Fruit fly (Drosophila melanogaster) whole organism, embryonic: ENCODE measurements around the gene Lon.

Source experiments
- Atf3 ChIP-seq: fragments of 200-800 bp; sonication (Bioruptor generic); optimal IDR thresholded peaks from 3 replicates; lab custom pipeline; 2016; ENCODE audit warnings: missing biosample characterization, missing genetic modification characterization
- Bgb ChIP-seq: fragments of 200-800 bp; sonication (Bioruptor generic); IDR thresholded peaks from 2 replicates; pipeline ENCODE4 v1.3.6; 2022; ENCODE audit warnings: missing biosample characterization, missing genetic modification characterization; ENCODE audit not compliant: partially characterized antibody
- CG10147 ChIP-seq: fragments of 200-800 bp; sonication (Bioruptor generic); optimal IDR thresholded peaks from 2 replicates; lab custom pipeline; 2019; ENCODE audit warnings: missing biosample characterization, mild to moderate bottlenecking, missing genetic modification characterization, moderate library complexity
- CG10321 ChIP-seq: fragments of 200-800 bp; sonication (Bioruptor generic); IDR thresholded peaks from 2 replicates; pipeline ENCODE4 v1.3.6; 2022; ENCODE audit warnings: missing biosample characterization, missing genetic modification characterization
- CG10543 ChIP-seq: fragments of 200-800 bp; sonication (Bioruptor generic); optimal IDR thresholded peaks from 3 replicates; lab custom pipeline; 2017; ENCODE audit warnings: missing biosample characterization, mild to moderate bottlenecking, missing genetic modification characterization, moderate library complexity
- CG11504 ChIP-seq: fragments of 200-800 bp; sonication (Bioruptor generic); optimal IDR thresholded peaks from 3 replicates; lab custom pipeline; 2019; ENCODE audit warnings: missing biosample characterization, mild to moderate bottlenecking, missing genetic modification characterization, moderate library complexity
- CG12942 ChIP-seq: fragments of 200-800 bp; sonication (Bioruptor generic); optimal IDR thresholded peaks from 3 replicates; lab custom pipeline; 2016; ENCODE audit warnings: missing biosample characterization, missing genetic modification characterization
- CG17186 ChIP-seq: fragments of 200-800 bp; sonication (Bioruptor generic); optimal IDR thresholded peaks from 3 replicates; lab custom pipeline; 2017; ENCODE audit warnings: missing biosample characterization, missing genetic modification reagents, missing genetic modification characterization
- CG17612 ChIP-seq: fragments of 200-800 bp; sonication (Bioruptor generic); IDR thresholded peaks from 2 replicates; pipeline ENCODE4 v1.3.6; 2022; ENCODE audit warnings: missing biosample characterization, missing genetic modification characterization
- CG17912 ChIP-seq: fragments of 200-800 bp; sonication (Bioruptor generic); optimal IDR thresholded peaks from 2 replicates; lab custom pipeline; 2018; ENCODE audit warnings: missing biosample characterization, mild to moderate bottlenecking, missing genetic modification characterization
- CG1832 ChIP-seq: fragments of 200-800 bp; sonication (Bioruptor generic); optimal IDR thresholded peaks from 2 replicates; lab custom pipeline; 2017; ENCODE audit warnings: missing biosample characterization, mild to moderate bottlenecking, missing genetic modification characterization, inconsistent platforms
- CG2129 ChIP-seq: fragments of 200-800 bp; sonication (Bioruptor generic); IDR thresholded peaks from 2 replicates; pipeline ENCODE4 v1.3.6; 2022; ENCODE audit warnings: missing biosample characterization, missing genetic modification characterization; ENCODE audit not compliant: partially characterized antibody
- CG2199 ChIP-seq: fragments of 200-800 bp; sonication (Bioruptor generic); IDR thresholded peaks from 3 replicates; pipeline ENCODE4 v1.3.6; 2022; ENCODE audit warnings: missing biosample characterization, missing genetic modification characterization
- CG32767 ChIP-seq: fragments of 200-800 bp; sonication (Bioruptor generic); IDR thresholded peaks from 2 replicates; pipeline ENCODE4 v1.3.6; 2022; ENCODE audit warnings: missing biosample characterization, missing genetic modification characterization
- CG33557 ChIP-seq: fragments of 200-800 bp; sonication (Bioruptor generic); optimal IDR thresholded peaks from 2 replicates; lab custom pipeline; 2019; ENCODE audit warnings: missing biosample characterization, mild to moderate bottlenecking, missing genetic modification characterization, moderate library complexity
- CG3407 ChIP-seq: fragments of 200-800 bp; sonication (Bioruptor generic); optimal IDR thresholded peaks from 2 replicates; lab custom pipeline; 2018; ENCODE audit warnings: missing biosample characterization, mild to moderate bottlenecking, missing genetic modification characterization
- CG3847 ChIP-seq: fragments of 200-800 bp; sonication (Bioruptor generic); IDR thresholded peaks from 2 replicates; pipeline ENCODE4 v1.3.6; 2022; ENCODE audit warnings: missing biosample characterization, missing genetic modification characterization
- CG6765 ChIP-seq: fragments of 200-800 bp; sonication (Bioruptor generic); optimal IDR thresholded peaks from 3 replicates; lab custom pipeline; 2017; ENCODE audit warnings: missing biosample characterization, mild to moderate bottlenecking, missing genetic modification characterization
- CG8388 ChIP-seq: fragments of 200-800 bp; sonication (Bioruptor generic); optimal IDR thresholded peaks from 2 replicates; lab custom pipeline; 2019; ENCODE audit warnings: missing biosample characterization, mild to moderate bottlenecking, missing genetic modification characterization, moderate library complexity
- CG8478 ChIP-seq: fragments of >200 bp; optimal IDR thresholded peaks from 2 replicates; lab custom pipeline; 2018
- CG9876 ChIP-seq: fragments of 200-800 bp; sonication (Bioruptor generic); optimal IDR thresholded peaks from 2 replicates; lab custom pipeline; 2016; ENCODE audit warnings: missing biosample characterization, missing genetic modification characterization
- Dad ChIP-seq: fragments of 200-800 bp; sonication (Bioruptor generic); optimal IDR thresholded peaks from 3 replicates; lab custom pipeline; 2016; ENCODE audit warnings: missing biosample characterization, missing genetic modification characterization
- Dll ChIP-seq: fragments of 200-800 bp; sonication (Bioruptor generic); IDR thresholded peaks from 4 replicates; pipeline ENCODE4 v1.3.6; 2022; ENCODE audit warnings: missing biosample characterization, missing genetic modification characterization; ENCODE audit not compliant: partially characterized antibody
- HHEX ChIP-seq: fragments of 200-800 bp; sonication (Bioruptor generic); optimal IDR thresholded peaks from 3 replicates; lab custom pipeline; 2017; ENCODE audit warnings: missing biosample characterization, mild to moderate bottlenecking, missing genetic modification characterization, missing genetic modification reagents
- Myb ChIP-seq: fragments of 200-800 bp; sonication (Bioruptor generic); optimal IDR thresholded peaks from 2 replicates; lab custom pipeline; 2016; ENCODE audit warnings: missing biosample characterization, missing genetic modification characterization
- NC2β ChIP-seq: fragments of 200-800 bp; sonication (Bioruptor generic); optimal IDR thresholded peaks from 2 replicates; lab custom pipeline; 2016; ENCODE audit warnings: missing biosample characterization, missing genetic modification characterization
- Pdp1 ChIP-seq, 2 experiments: fragments of 200-800 bp; sonication (Bioruptor generic); optimal IDR thresholded peaks; 3 replicates each; lab custom pipeline; 2016; ENCODE audit warnings: missing biosample characterization in 2 of 2, missing genetic modification characterization in 2 of 2, mild to moderate bottlenecking in 1 of 2, moderate library complexity in 1 of 2
- Sox100B ChIP-seq: fragments of 200-800 bp; sonication (Bioruptor generic); optimal IDR thresholded peaks from 3 replicates; lab custom pipeline; 2018; ENCODE audit warnings: missing biosample characterization, mild to moderate bottlenecking, missing genetic modification characterization
- Spps ChIP-seq: fragments of 200-800 bp; sonication (Bioruptor generic); optimal IDR thresholded peaks from 2 replicates; lab custom pipeline; 2018; ENCODE audit warnings: missing biosample characterization, mild to moderate bottlenecking, missing genetic modification characterization
- TFAM ChIP-seq: fragments of 200-800 bp; sonication (Bioruptor generic); optimal IDR thresholded peaks from 2 replicates; lab custom pipeline; 2017; ENCODE audit warnings: missing biosample characterization, missing genetic modification characterization, inconsistent platforms
- ash1 ChIP-seq: fragments of 200-800 bp; sonication (Bioruptor generic); optimal IDR thresholded peaks from 2 replicates; lab custom pipeline; 2018; ENCODE audit warnings: missing biosample characterization, mild to moderate bottlenecking, missing genetic modification characterization
- cad ChIP-seq: fragments of >200 bp; optimal IDR thresholded peaks from 2 replicates; lab custom pipeline; 2017; ENCODE audit warnings: missing biosample characterization, missing genetic modification characterization
- crc ChIP-seq: fragments of 200-800 bp; sonication (Bioruptor generic); optimal IDR thresholded peaks from 2 replicates; lab custom pipeline; 2016; ENCODE audit warnings: missing biosample characterization, missing genetic modification characterization
- eve ChIP-seq, 2 experiments: fragments of >200 bp; optimal IDR thresholded peaks; 2 replicates each; lab custom pipeline; 2017; ENCODE audit warnings: missing biosample characterization in 2 of 2, missing genetic modification characterization in 2 of 2
- eyg ChIP-seq: fragments of 200-800 bp; sonication (Bioruptor generic); optimal IDR thresholded peaks from 3 replicates; lab custom pipeline; 2016; ENCODE audit warnings: missing biosample characterization, missing genetic modification characterization
- fd64A ChIP-seq: fragments of 200-800 bp; sonication (Bioruptor generic); optimal IDR thresholded peaks from 3 replicates; lab custom pipeline; 2018; ENCODE audit warnings: missing biosample characterization, mild to moderate bottlenecking, missing genetic modification characterization
- gsb ChIP-seq: fragments of 200-800 bp; sonication (Bioruptor generic); IDR thresholded peaks from 2 replicates; pipeline ENCODE4 v1.3.6; 2022; ENCODE audit warnings: missing biosample characterization, missing genetic modification characterization
- hb ChIP-seq: fragments of 200-800 bp; sonication (Bioruptor generic); IDR thresholded peaks from 3 replicates; pipeline ENCODE4 v1.3.6; 2022; ENCODE audit warnings: missing biosample characterization, missing genetic modification characterization; ENCODE audit not compliant: partially characterized antibody
- jing ChIP-seq: fragments of 200-800 bp; sonication (Bioruptor generic); optimal IDR thresholded peaks from 2 replicates; lab custom pipeline; 2018; ENCODE audit warnings: missing biosample characterization, mild to moderate bottlenecking, missing genetic modification characterization
- knrl ChIP-seq: fragments of 200-800 bp; sonication (Bioruptor generic); IDR thresholded peaks from 3 replicates; pipeline ENCODE4 v1.3.6; 2022; ENCODE audit warnings: missing biosample characterization, missing genetic modification characterization; ENCODE audit not compliant: partially characterized antibody
- lbe ChIP-seq: fragments of 200-800 bp; sonication (Bioruptor generic); optimal IDR thresholded peaks from 2 replicates; lab custom pipeline; 2016; ENCODE audit warnings: missing biosample characterization, mild to moderate bottlenecking, missing genetic modification characterization
- otp ChIP-seq: fragments of 200-800 bp; sonication (Bioruptor generic); IDR thresholded peaks from 3 replicates; pipeline ENCODE4, ENCODE4 v1.3.6; 2022; ENCODE audit warnings: missing biosample characterization, missing genetic modification characterization
- pan ChIP-seq, 4 experiments: fragments of >200 bp in 3 of 4; fragments of 200-800 bp in 1 of 4; sonication (Bioruptor generic) in 1 of 4; optimal IDR thresholded peaks in 3 of 4; IDR thresholded peaks in 1 of 4; 2 replicates each; pipeline versions ENCODE4 v1.3.6 to Lab custom; 2017 to 2022; ENCODE audit warnings: missing biosample characterization in 2 of 4, missing genetic modification characterization in 2 of 4, mixed read lengths in 1 of 4
- pho ChIP-seq: fragments of 200-800 bp; sonication (Bioruptor generic); optimal IDR thresholded peaks from 2 replicates; lab custom pipeline; 2016; ENCODE audit warnings: missing biosample characterization, missing genetic modification characterization
- prd ChIP-seq, 3 experiments: fragments of >200 bp in 2 of 3; fragments of 200-800 bp in 1 of 3; sonication (Bioruptor generic) in 1 of 3; optimal IDR thresholded peaks in 2 of 3; IDR thresholded peaks in 1 of 3; 2 replicates in 2 of 3; 3 replicates in 1 of 3; pipeline versions ENCODE4 v1.3.6 to Lab custom; 2017 to 2022; ENCODE audit warnings: missing biosample characterization in 1 of 3, missing genetic modification characterization in 1 of 3
- sd ChIP-seq: fragments of 200-800 bp; sonication (Bioruptor generic); optimal IDR thresholded peaks from 3 replicates; lab custom pipeline; 2018; ENCODE audit warnings: missing biosample characterization, mild to moderate bottlenecking, missing genetic modification characterization, moderate library complexity
- sens ChIP-seq: fragments of 200-800 bp; sonication (Bioruptor generic); peaks from one replicate; lab custom pipeline; 2016; ENCODE audit warnings: missing biosample characterization, missing genetic modification characterization
- tgo ChIP-seq: fragments of 200-800 bp; sonication (Bioruptor generic); IDR thresholded peaks from 3 replicates; pipeline ENCODE4 v1.3.6; 2022; ENCODE audit warnings: missing biosample characterization, missing genetic modification characterization
- zfh1 ChIP-seq: fragments of 200-800 bp; sonication (Bioruptor generic); IDR thresholded peaks from 3 replicates; pipeline ENCODE4 v1.3.6; 2022; ENCODE audit warnings: missing biosample characterization, missing genetic modification characterization

Lon gene

DNA sequence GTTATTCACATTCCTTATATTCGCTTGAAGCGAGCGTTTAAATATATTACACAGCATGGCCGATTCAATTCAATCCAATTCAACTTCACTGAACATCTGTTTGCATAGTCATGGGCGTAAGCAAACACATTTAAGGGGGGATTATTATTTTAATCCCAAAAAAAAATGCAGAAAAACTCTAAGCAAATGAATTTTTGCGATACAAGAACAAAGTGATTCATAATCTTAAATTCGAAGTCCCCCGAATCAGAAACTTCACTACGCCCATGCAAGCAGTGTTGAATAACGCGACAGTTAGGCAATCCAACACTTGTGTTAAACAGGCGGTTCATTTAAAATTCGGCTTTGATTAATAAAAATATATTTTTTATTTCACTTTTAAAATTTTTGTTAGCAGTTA lies 21.6 kb downstream of the Lon start, which contains the start of gene CG14100 (continued):
- TF ChIP-seq Dll (GFP tag; lab: Robert Waterston, UW): 0 out of 4 replicates have a peak, but pooled peaks have one; percentile 52
- peak; percentile 100 for TF ChIP-seq CG2199
- TF ChIP-seq ash1 (GFP tag; lab: Kevin White, UChicago): peak; percentile 100
- TF ChIP-seq NC2β: peak; percentile 100
- peak; percentile 100 for TF ChIP-seq eyg (GFP tag; lab: Kevin White, UChicago)
- peak; percentile 99 for TF ChIP-seq CG3407 (GFP tag; lab: Kevin White, UChicago)
- peak; percentile 100 for TF ChIP-seq CG17612 (GFP tag; lab: Robert Waterston, UW)
- peak; percentile 99 for TF ChIP-seq lbe
- peak; percentile 100 for TF ChIP-seq crc
- peak; percentile 100 for TF ChIP-seq Dad (GFP tag; lab: Kevin White, UChicago)
- peak; percentile 100 for TF ChIP-seq zfh1
- peak; percentile 100 for TF ChIP-seq sd (tag; lab: Kevin White, UChicago)
- peak; percentile 100 for TF ChIP-seq otp (GFP tag; lab: Robert Waterston, UW)
- TF ChIP-seq knrl (GFP tag; lab: Robert Waterston, UW): peak; percentile 52; the same call in 1 of the 3 replicates
- no peak for TF ChIP-seq CG8478 (lab: Kevin White, UChicago)
- TF ChIP-seq Pdp1 (GFP tag; optimal IDR thresholded peaks at IDR 0.05; lab: Kevin White, UChicago): peak; percentile 100
- TF ChIP-seq CG8388 (GFP tag; lab: Kevin White, UChicago): peak; percentile 100
- TF ChIP-seq Bgb: no peak
- TF ChIP-seq prd (optimal IDR thresholded peaks at IDR 0.05; lab: Kevin White, UChicago): no peak
- peak; percentile 100 for TF ChIP-seq prd (GFP tag; IDR thresholded peaks at IDR 0.05; lab: Robert Waterston, UW)
- TF ChIP-seq pho: peak; percentile 100
- peak; percentile 100 for TF ChIP-seq CG17912 (GFP tag; lab: Kevin White, UChicago)
- no peak for TF ChIP-seq pan (optimal IDR thresholded peaks at IDR 0.05; lab: Kevin White, UChicago)
- TF ChIP-seq pan (GFP tag; optimal IDR thresholded peaks at IDR 0.05 in 1 of 2, IDR thresholded peaks at IDR 0.05 in 1 of 2): peak in 1 of 2 experiments; percentile 100
- TF ChIP-seq CG1832 (GFP tag; lab: Kevin White, UChicago): peak; percentile 13
- TF ChIP-seq fd64A: peak; percentile 100
- TF ChIP-seq CG6765 (GFP tag; lab: Kevin White, UChicago): peak; percentile 100
- peak; percentile 100 for TF ChIP-seq CG9876 (GFP tag; lab: Kevin White, UChicago)
- TF ChIP-seq CG32767: peak; percentile 100
- TF ChIP-seq Myb: peak; percentile 99
- TF ChIP-seq HHEX (GFP tag; lab: Kevin White, UChicago): peak; percentile 100
- TF ChIP-seq CG10321: peak; percentile 94
- peak; percentile 100 for TF ChIP-seq CG3847 (GFP tag; lab: Robert Waterston, UW)
- TF ChIP-seq tgo (GFP tag; lab: Robert Waterston, UW): peak; percentile 100
- TF ChIP-seq CG33557 (GFP tag; lab: Kevin White, UChicago): peak; percentile 100
- peak; percentile 100 for TF ChIP-seq CG10147 (GFP tag; lab: Kevin White, UChicago)
- TF ChIP-seq jing (GFP tag; lab: Kevin White, UChicago): peak; percentile 100
- TF ChIP-seq hb: no peak
- TF ChIP-seq CG2129 (GFP tag; lab: Robert Waterston, UW): no peak
- peak; percentile 98 for TF ChIP-seq TFAM (GFP tag; lab: Kevin White, UChicago)
- peak; percentile 100 for TF ChIP-seq CG12942 (GFP tag; lab: Kevin White, UChicago)
- peak in 1 of 2 experiments; percentile 91 for TF ChIP-seq eve (GFP tag; optimal IDR thresholded peaks at IDR 0.05; lab: Kevin White, UChicago)
- no peak for TF ChIP-seq cad
- TF ChIP-seq CG17186: peak; percentile 98
- peak; percentile 100 for TF ChIP-seq sens (GFP tag; lab: Kevin White, UChicago)
- TF ChIP-seq CG11504: peak; percentile 99
- peak; percentile 100 for TF ChIP-seq CG10543 (GFP tag; lab: Kevin White, UChicago)
- TF ChIP-seq Spps (tag; lab: Kevin White, UChicago): peak; percentile 100
- peak; percentile 100 for TF ChIP-seq Sox100B (GFP tag; lab: Kevin White, UChicago)
- TF ChIP-seq gsb (GFP tag; lab: Robert Waterston, UW): peak; percentile 100
- peak; percentile 100 for TF ChIP-seq Atf3 (GFP tag; lab: Kevin White, UChicago)
